Worm (Caenorhabditis elegans): ENCODE results near the gene nhr-241.

nhr-241 gene

ce11 chrV:18729324-18729924 lies 30.2 kb downstream of the nhr-241 start, which contains the start of gene asp-19:
Gene asp-19 (minus strand): TSS chrV:18729374.
- TF ChIP-seq pes-1 (GFP tag; IDR thresholded peaks at IDR 0.05) (no peak), flt-1 (GFP tag; IDR thresholded peaks at IDR 0.05) (no peak), hmbx-1 (tag; optimal IDR thresholded peaks at IDR 0.05) (no peak), ama-1 (optimal IDR thresholded peaks at IDR 0.05) (no peak), aly-1 (tag; optimal IDR thresholded peaks at IDR 0.05) (no peak), ceh-13 (GFP tag; optimal IDR thresholded peaks at IDR 0.05) (no peak), B0310.2 (tag; optimal IDR thresholded peaks at IDR 0.05) (no peak), tbx-11 (GFP tag; IDR thresholded peaks at IDR 0.05) (no peak), sea-1 (GFP tag; conservative IDR thresholded peaks at IDR 0.05) (no peak)

- no peak for TF ChIP-seq tbx-11 (GFP tag; IDR thresholded peaks at IDR 0.05)
- no peak for TF ChIP-seq scrt-1 (GFP tag; IDR thresholded peaks at IDR 0.05)
- TF ChIP-seq ama-1 (optimal IDR thresholded peaks at IDR 0.05), result no peak
- no peak for TF ChIP-seq flt-1 (GFP tag; IDR thresholded peaks at IDR 0.05)
- TF ChIP-seq tra-4 (tag; optimal IDR thresholded peaks at IDR 0.05), result no peak
- TF ChIP-seq B0310.2 (tag; optimal IDR thresholded peaks at IDR 0.05), result no peak
- no peak for TF ChIP-seq hmg-4 (GFP tag; optimal IDR thresholded peaks at IDR 0.05)
- TF ChIP-seq hmbx-1 (tag; optimal IDR thresholded peaks at IDR 0.05), result no peak
- TF ChIP-seq ets-7 (tag; optimal IDR thresholded peaks at IDR 0.05), result no peak
- no peak for TF ChIP-seq ceh-13 (GFP tag; optimal IDR thresholded peaks at IDR 0.05)
Observed at ce11 chrV:18731579-18732041, 32.4 kb downstream of the nhr-241 start, which contains the start of the genes asp-18 and scl-19. Gene asp-18 (minus strand): TSS chrV:18731679. Gene scl-19 (plus strand): TSS chrV:18731991.

- TF ChIP-seq sea-1 (GFP tag; conservative IDR thresholded peaks at IDR 0.05) (no peak), F13C5.2 (tag; optimal IDR thresholded peaks at IDR 0.05) (no peak), B0310.2 (tag; optimal IDR thresholded peaks at IDR 0.05) (no peak), ceh-13 (GFP tag; optimal IDR thresholded peaks at IDR 0.05) (no peak), hmg-4 (GFP tag; optimal IDR thresholded peaks at IDR 0.05) (no peak), ceh-36 (tag; optimal IDR thresholded peaks at IDR 0.05) (peak; percentile 88), tbx-37 (GFP tag; conservative IDR thresholded peaks at IDR 0.05) (no peak), tbx-11 (GFP tag; IDR thresholded peaks at IDR 0.05) (no peak)
Observed at ce11 chrV:18733942-18734341, 34.7 kb downstream of the nhr-241 start.

ce11 chrV:18734381-18734780 lies 35.1 kb downstream of the nhr-241 start, which contains the start of gene scl-20:
Gene scl-20 (minus strand): TSS chrV:18734481.
- TF ChIP-seq ets-7 (tag; optimal IDR thresholded peaks at IDR 0.05), result no peak
- no peak for TF ChIP-seq flt-1 (GFP tag; IDR thresholded peaks at IDR 0.05)
- TF ChIP-seq ceh-13 (GFP tag; optimal IDR thresholded peaks at IDR 0.05), result no peak
- TF ChIP-seq tbx-37 (GFP tag; conservative IDR thresholded peaks at IDR 0.05), result no peak
- TF ChIP-seq tra-4 (tag; optimal IDR thresholded peaks at IDR 0.05), result no peak
- no peak for TF ChIP-seq ceh-36 (tag; optimal IDR thresholded peaks at IDR 0.05)
- no peak for TF ChIP-seq tbx-11 (GFP tag; IDR thresholded peaks at IDR 0.05)
- no peak for TF ChIP-seq hmbx-1 (tag; optimal IDR thresholded peaks at IDR 0.05)
- no peak for TF ChIP-seq aly-1 (tag; optimal IDR thresholded peaks at IDR 0.05)

- TF ChIP-seq F13C5.2 (tag; optimal IDR thresholded peaks at IDR 0.05) (no peak), aly-1 (tag; optimal IDR thresholded peaks at IDR 0.05) (no peak), flt-1 (GFP tag; IDR thresholded peaks at IDR 0.05) (no peak), hnd-1 (tag; optimal IDR thresholded peaks at IDR 0.05) (no peak), hmbx-1 (tag; optimal IDR thresholded peaks at IDR 0.05) (no peak), scrt-1 (GFP tag; IDR thresholded peaks at IDR 0.05) (no peak), ceh-36 (tag; optimal IDR thresholded peaks at IDR 0.05) (no peak), ama-1 (optimal IDR thresholded peaks at IDR 0.05) (no peak), pes-1 (GFP tag; IDR thresholded peaks at IDR 0.05) (no peak), ets-7 (tag; optimal IDR thresholded peaks at IDR 0.05) (no peak), B0310.2 (tag; optimal IDR thresholded peaks at IDR 0.05) (no peak), sea-1 (GFP tag; conservative IDR thresholded peaks at IDR 0.05) (no peak), tbx-11 (GFP tag; IDR thresholded peaks at IDR 0.05) (no peak)
Observed at ce11 chrV:18737646-18738045, 38.4 kb downstream of the nhr-241 start.

ce11 chrV:18742108-18742507 lies 42.9 kb downstream of the nhr-241 start, which contains the start of gene clec-250:
Gene clec-250 (minus strand): TSS chrV:18742208.
- no peak for TF ChIP-seq ama-1 (optimal IDR thresholded peaks at IDR 0.05)
- TF ChIP-seq flt-1 (GFP tag; IDR thresholded peaks at IDR 0.05), result no peak
- no peak for TF ChIP-seq B0310.2 (tag; optimal IDR thresholded peaks at IDR 0.05)
- no peak for TF ChIP-seq hnd-1 (tag; optimal IDR thresholded peaks at IDR 0.05)
- TF ChIP-seq ceh-13 (GFP tag; optimal IDR thresholded peaks at IDR 0.05), result no peak

ce11 chrV:18746937-18747660 lies 47.8 kb downstream of the nhr-241 start, which contains the start of gene clec-251:
Gene clec-251 (minus strand): TSS chrV:18746987.
- no peak for TF ChIP-seq B0310.2 (tag; optimal IDR thresholded peaks at IDR 0.05)
- no peak for TF ChIP-seq flt-1 (GFP tag; IDR thresholded peaks at IDR 0.05)
- no peak for TF ChIP-seq sea-1 (GFP tag; conservative IDR thresholded peaks at IDR 0.05)
- no peak for TF ChIP-seq tbx-37 (GFP tag; conservative IDR thresholded peaks at IDR 0.05)
- no peak for TF ChIP-seq hnd-1 (tag; optimal IDR thresholded peaks at IDR 0.05)
- no peak for TF ChIP-seq aly-1 (tag; optimal IDR thresholded peaks at IDR 0.05)
- no peak for TF ChIP-seq ets-7 (tag; optimal IDR thresholded peaks at IDR 0.05)
- no peak for TF ChIP-seq scrt-1 (GFP tag; IDR thresholded peaks at IDR 0.05)
- no peak for TF ChIP-seq ama-1 (optimal IDR thresholded peaks at IDR 0.05)
- TF ChIP-seq F13C5.2 (tag; optimal IDR thresholded peaks at IDR 0.05), result no peak
- TF ChIP-seq tra-4 (tag; optimal IDR thresholded peaks at IDR 0.05), result no peak
- TF ChIP-seq hmg-4 (GFP tag; optimal IDR thresholded peaks at IDR 0.05), result no peak
- no peak for TF ChIP-seq tbx-11 (GFP tag; IDR thresholded peaks at IDR 0.05)
- TF ChIP-seq pes-1 (GFP tag; IDR thresholded peaks at IDR 0.05), result no peak

Data from whole organism, early embryonic.